Fruit fly (Drosophila melanogaster) S2 (cell line): ENCODE data around the gene Ddr.

Source experiments
- CG8478 ChIP-seq: fragments of >200 bp; optimal IDR thresholded peaks from 2 replicates; lab custom pipeline; 2018
- CTCF ChIP-seq, 2 experiments: fragments of >200 bp; optimal IDR thresholded peaks; 2 replicates each; lab custom pipeline; 2018

DNA sequence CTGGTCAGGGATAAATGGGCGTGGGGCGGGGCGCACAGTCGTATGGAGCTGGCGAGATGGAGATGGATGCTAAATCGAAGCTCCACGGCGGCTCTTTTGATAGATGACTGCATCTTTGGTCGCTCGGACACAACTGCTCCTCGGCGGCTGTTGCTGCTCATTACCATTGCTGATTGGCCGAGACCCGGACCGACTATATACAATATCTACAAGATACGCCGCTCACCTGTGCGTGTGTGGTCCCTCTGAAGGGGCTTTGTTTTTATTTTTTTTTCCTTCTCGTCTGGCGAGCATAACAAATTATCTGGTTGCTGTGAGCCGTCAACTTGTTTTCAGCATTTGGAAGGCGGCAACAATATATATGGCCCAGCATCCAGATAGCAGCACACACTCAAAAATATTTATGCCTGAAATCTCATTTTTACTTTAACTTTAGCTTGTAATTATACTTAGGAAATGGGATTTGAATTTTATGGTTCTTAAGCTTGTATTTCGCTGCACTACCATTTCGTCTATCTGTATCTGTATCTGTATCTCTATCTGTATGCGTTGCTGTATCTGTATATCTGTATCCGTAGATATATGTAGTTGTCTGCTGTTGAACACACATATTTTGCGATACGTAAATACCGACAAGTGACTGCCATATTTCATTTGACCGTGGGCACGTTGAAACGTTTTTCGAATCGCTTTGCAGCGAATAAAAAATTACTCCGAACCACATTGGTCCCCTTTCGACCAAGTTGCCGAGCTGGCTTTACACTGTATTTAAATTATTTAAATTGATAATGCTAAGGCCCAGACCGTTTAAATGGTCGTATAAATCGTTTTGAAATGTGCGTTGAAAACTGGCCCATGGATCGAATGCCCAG lies 21.3 kb downstream of the Ddr start:
- TF ChIP-seq CG8478 (no peak), CTCF (optimal IDR thresholded peaks at IDR 0.05; lab: Kevin White, UChicago) (no peak)
